Fruit fly (Drosophila melanogaster): Measurements from ENCODE around the gene CG13690.

DNA sequence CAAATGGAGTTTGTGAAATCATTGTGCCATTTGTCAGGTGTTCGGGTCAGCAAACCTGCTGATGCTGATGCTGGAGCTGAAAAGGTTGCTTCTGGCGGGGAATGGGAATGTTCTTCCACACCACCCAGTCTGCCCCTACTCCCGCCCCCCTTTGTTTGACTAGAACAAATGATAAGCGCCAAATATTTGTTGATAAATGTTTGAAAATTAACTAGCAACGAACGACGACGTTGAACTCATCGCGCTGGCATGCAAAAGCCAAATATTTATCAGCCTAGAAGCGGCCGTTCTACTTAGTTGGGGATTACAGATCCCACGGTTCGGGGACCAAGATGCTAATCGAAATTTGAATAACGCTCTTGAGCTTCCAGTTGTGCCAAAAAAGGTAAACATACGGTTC lies 6.0 kb upstream of the CG13690 start:
- TF ChIP-seq kay (GFP tag; ENCODE audit: borderline replicate concordance) = no peak
- no peak for TF ChIP-seq CG33017 (tag; optimal IDR thresholded peaks at IDR 0.05)
- TF ChIP-seq CG11617 (GFP tag; optimal IDR thresholded peaks at IDR 0.05) = no peak
- TF ChIP-seq CG12768 (GFP tag; optimal IDR thresholded peaks at IDR 0.05) = no peak
- no peak for TF ChIP-seq Crg-1 (GFP tag; optimal IDR thresholded peaks at IDR 0.05)
